Worm (Caenorhabditis elegans) whole organism, L1 larva: Measurements from ENCODE around the gene F46C5.9.

Experiments used
- C04F5.9 ChIP-seq: sonication (generic microtip); optimal IDR thresholded peaks from 2 replicates; lab custom pipeline; 2016; ENCODE audit warnings: missing genetic modification characterization, missing compliant biosample characterization
- F16B12.6 ChIP-seq: fragments of 150-350 bp; optimal IDR thresholded peaks from 2 replicates; lab custom pipeline; 2014; ENCODE audit warnings: missing biosample characterization, missing genetic modification characterization
- Y116A8C.19 ChIP-seq: sonication (generic microtip); optimal IDR thresholded peaks from 2 replicates; lab custom pipeline; 2016; ENCODE audit warnings: missing compliant biosample characterization, missing genetic modification characterization, borderline replicate concordance
- aha-1 ChIP-seq: fragments of 150-350 bp; optimal IDR thresholded peaks from 2 replicates; lab custom pipeline; 2014; ENCODE audit warnings: missing biosample characterization, missing genetic modification characterization
- alr-1 ChIP-seq: fragments of 200-800 bp; sonication (Bioruptor generic); optimal IDR thresholded peaks from 2 replicates; lab custom pipeline; 2018; ENCODE audit warnings: borderline replicate concordance, mild to moderate bottlenecking, missing genetic modification characterization, missing compliant biosample characterization
- aly-2 ChIP-seq: fragments of 150-350 bp; optimal IDR thresholded peaks from 2 replicates; lab custom pipeline; 2014; ENCODE audit warnings: missing biosample characterization, missing genetic modification characterization
- blmp-1 ChIP-seq: fragments of 150-350 bp; optimal IDR thresholded peaks from 2 replicates; lab custom pipeline; 2014; ENCODE audit warnings: missing biosample characterization, missing genetic modification characterization
- ceh-8 ChIP-seq: fragments of 200-800 bp; sonication (Bioruptor generic); optimal IDR thresholded peaks from 2 replicates; lab custom pipeline; 2018; ENCODE audit warnings: mild to moderate bottlenecking, missing genetic modification characterization, moderate library complexity, missing compliant biosample characterization
- ceh-82 ChIP-seq, 3 experiments: fragments of 150-350 bp in 1 of 3; sonication (generic microtip) in 2 of 3; optimal IDR thresholded peaks; 2 replicates each; lab custom pipeline; 2014 to 2017; ENCODE audit warnings: missing biosample characterization in 3 of 3, missing genetic modification characterization in 3 of 3
- ceh-88 ChIP-seq: fragments of 200-800 bp; sonication (Bioruptor generic); IDR thresholded peaks from 2 replicates; pipeline ENCODE4 v1.3.6; 2022; ENCODE audit warnings: missing genetic modification characterization, missing compliant biosample characterization
- ces-1 ChIP-seq: fragments of 150-350 bp; optimal IDR thresholded peaks from 2 replicates; lab custom pipeline; 2014; ENCODE audit warnings: missing biosample characterization, missing genetic modification reagents, missing genetic modification characterization
- dsc-1 ChIP-seq: sonication (generic microtip); optimal IDR thresholded peaks from 2 replicates; lab custom pipeline; 2016; ENCODE audit warnings: mild to moderate bottlenecking, missing genetic modification characterization, missing compliant biosample characterization
- efl-1 ChIP-seq, 4 experiments: fragments of 150-350 bp; optimal IDR thresholded peaks in 3 of 4; peaks in 1 of 4; 1 replicate in 1 of 4; 2 replicates in 3 of 4; lab custom pipeline; 2014; ENCODE audit warnings: missing biosample characterization in 2 of 4, missing genetic modification characterization in 2 of 4, missing genetic modification reagents in 2 of 4
- elt-2 ChIP-seq: sonication (generic microtip); optimal IDR thresholded peaks from 2 replicates; lab custom pipeline; 2016; ENCODE audit warnings: missing genetic modification characterization, mild to moderate bottlenecking, inconsistent platforms, missing compliant biosample characterization, missing genetic modification reagents
- elt-3 ChIP-seq, 6 experiments: fragments of 150-350 bp in 1 of 6; sonication (generic microtip); optimal IDR thresholded peaks; 2 replicates each; lab custom pipeline; 2017 to 2018; ENCODE audit warnings: missing biosample characterization in 6 of 6, missing genetic modification characterization in 6 of 6, inconsistent platforms in 1 of 6
- ets-5 ChIP-seq: fragments of 200-800 bp; sonication (Bioruptor generic); IDR thresholded peaks from 2 replicates; pipeline ENCODE4 v1.3.6; 2022; ENCODE audit warnings: missing genetic modification characterization, missing compliant biosample characterization
- fkh-4 ChIP-seq: sonication (generic microtip); optimal IDR thresholded peaks from 2 replicates; lab custom pipeline; 2016; ENCODE audit warnings: missing compliant biosample characterization, missing genetic modification characterization, borderline replicate concordance
- grh-1 ChIP-seq: fragments of 200-800 bp; sonication (Bioruptor generic); IDR thresholded peaks from 2 replicates; pipeline ENCODE4 v1.3.6; 2022; ENCODE audit warnings: missing genetic modification reagents, missing genetic modification characterization, missing compliant biosample characterization
- hlh-17 ChIP-seq: fragments of 200-800 bp; sonication (Bioruptor generic); optimal IDR thresholded peaks from 2 replicates; lab custom pipeline; 2018; ENCODE audit warnings: missing genetic modification characterization, mild to moderate bottlenecking, missing compliant biosample characterization, moderate library complexity, borderline replicate concordance
- hlh-4 ChIP-seq: sonication (generic microtip); optimal IDR thresholded peaks from 2 replicates; lab custom pipeline; 2016; ENCODE audit warnings: mild to moderate bottlenecking, missing genetic modification characterization, missing compliant biosample characterization
- irx-1 ChIP-seq: sonication (generic microtip); optimal IDR thresholded peaks from 2 replicates; lab custom pipeline; 2016; ENCODE audit warnings: missing genetic modification characterization, missing compliant biosample characterization
- lin-14 ChIP-seq: fragments of 200-800 bp; sonication (Bioruptor generic); optimal IDR thresholded peaks from 2 replicates; lab custom pipeline; 2018; ENCODE audit warnings: mild to moderate bottlenecking, missing genetic modification characterization, moderate library complexity, missing compliant biosample characterization
- lin-35 ChIP-seq, 2 experiments: fragments of 150-350 bp; optimal IDR thresholded peaks; 2 replicates each; lab custom pipeline; 2014; ENCODE audit warnings: missing biosample characterization in 2 of 2, missing genetic modification characterization in 2 of 2, missing genetic modification reagents in 2 of 2
- lin-39 ChIP-seq: fragments of 150-350 bp; optimal IDR thresholded peaks from 2 replicates; lab custom pipeline; 2014; ENCODE audit warnings: missing biosample characterization, missing genetic modification reagents, missing genetic modification characterization
- lir-3 ChIP-seq: sonication (generic microtip); optimal IDR thresholded peaks from 2 replicates; lab custom pipeline; 2016; ENCODE audit warnings: mild to moderate bottlenecking, missing genetic modification characterization, moderate library complexity, missing compliant biosample characterization; ENCODE audit not compliant: poor library complexity
- mdl-1 ChIP-seq, 2 experiments: fragments of 150-350 bp; optimal IDR thresholded peaks; 2 replicates each; lab custom pipeline; 2014 to 2017; ENCODE audit warnings: missing biosample characterization in 2 of 2, missing genetic modification characterization in 2 of 2, inconsistent platforms in 1 of 2
- mef-2 ChIP-seq: fragments of 150-350 bp; optimal IDR thresholded peaks from 2 replicates; lab custom pipeline; 2014; ENCODE audit warnings: missing biosample characterization, missing genetic modification characterization
- nhr-11 ChIP-seq: fragments of 150-350 bp; optimal IDR thresholded peaks from 2 replicates; lab custom pipeline; 2014; ENCODE audit warnings: missing biosample characterization, missing genetic modification characterization
- nhr-12 ChIP-seq: sonication (generic microtip); optimal IDR thresholded peaks from 2 replicates; lab custom pipeline; 2017; ENCODE audit warnings: missing biosample characterization, missing genetic modification characterization
- nhr-19 ChIP-seq: fragments of 200-800 bp; sonication (Bioruptor generic); conservative IDR thresholded peaks from 2 replicates; pipeline ENCODE4 v1.3.6; 2022; ENCODE audit warnings: missing genetic modification characterization, missing compliant biosample characterization
- nhr-47 ChIP-seq: sonication (generic microtip); optimal IDR thresholded peaks from 2 replicates; lab custom pipeline; 2016; ENCODE audit warnings: mild to moderate bottlenecking, missing genetic modification characterization, moderate library complexity, missing compliant biosample characterization
- nhr-76 ChIP-seq: sonication (generic microtip); optimal IDR thresholded peaks from 2 replicates; lab custom pipeline; 2017; ENCODE audit warnings: missing biosample characterization, missing genetic modification characterization
- nhr-77 ChIP-seq: fragments of 150-350 bp; optimal IDR thresholded peaks from 2 replicates; lab custom pipeline; 2014; ENCODE audit warnings: missing biosample characterization, missing genetic modification characterization
- nhr-84 ChIP-seq: sonication (generic microtip); optimal IDR thresholded peaks from 2 replicates; lab custom pipeline; 2017; ENCODE audit warnings: missing biosample characterization, missing genetic modification characterization
- nhr-85 ChIP-seq: sonication (generic microtip); peaks from one replicate; lab custom pipeline; 2016; ENCODE audit warnings: missing genetic modification characterization, inconsistent platforms, missing compliant biosample characterization
- nhr-90 ChIP-seq: sonication (generic microtip); optimal IDR thresholded peaks from 2 replicates; lab custom pipeline; 2016; ENCODE audit warnings: mild to moderate bottlenecking, missing genetic modification characterization, missing compliant biosample characterization; ENCODE audit not compliant: poor library complexity
- pag-3 ChIP-seq: sonication (generic microtip); optimal IDR thresholded peaks from 2 replicates; lab custom pipeline; 2017; ENCODE audit warnings: missing genetic modification characterization, mild to moderate bottlenecking, missing compliant biosample characterization, antibody characterized with exemption, borderline replicate concordance; ENCODE audit not compliant: insufficient read depth
- pax-3 ChIP-seq: fragments of 200-800 bp; sonication (Bioruptor generic); optimal IDR thresholded peaks from 2 replicates; lab custom pipeline; 2018; ENCODE audit warnings: mild to moderate bottlenecking, missing genetic modification characterization, moderate library complexity, missing compliant biosample characterization
- pqm-1 ChIP-seq: sonication (generic microtip); optimal IDR thresholded peaks from 3 replicates; lab custom pipeline; 2017; ENCODE audit warnings: missing biosample characterization, missing genetic modification characterization
- rnt-1 ChIP-seq: sonication (generic microtip); optimal IDR thresholded peaks from 2 replicates; lab custom pipeline; 2016; ENCODE audit warnings: mild to moderate bottlenecking, missing genetic modification characterization, moderate library complexity, missing compliant biosample characterization
- skn-1 ChIP-seq: fragments of 150-350 bp; optimal IDR thresholded peaks from 2 replicates; lab custom pipeline; 2014; ENCODE audit warnings: missing biosample characterization, missing genetic modification characterization
- snu-23 ChIP-seq: sonication (generic microtip); optimal IDR thresholded peaks from 2 replicates; lab custom pipeline; 2016; ENCODE audit warnings: missing genetic modification characterization, missing compliant biosample characterization
- sox-4 ChIP-seq: sonication (generic microtip); optimal IDR thresholded peaks from 2 replicates; lab custom pipeline; 2016; ENCODE audit warnings: missing genetic modification characterization, missing compliant biosample characterization
- sptf-1 ChIP-seq: fragments of 150-350 bp; optimal IDR thresholded peaks from 2 replicates; lab custom pipeline; 2014; ENCODE audit warnings: missing biosample characterization, missing genetic modification characterization
- sup-37 ChIP-seq: fragments of 200-800 bp; sonication (Bioruptor generic); optimal IDR thresholded peaks from 2 replicates; lab custom pipeline; 2018; ENCODE audit warnings: mild to moderate bottlenecking, missing genetic modification characterization, missing compliant biosample characterization
- swsn-7 ChIP-seq: sonication (generic microtip); optimal IDR thresholded peaks from 2 replicates; lab custom pipeline; 2016; ENCODE audit warnings: missing genetic modification characterization, missing compliant biosample characterization
- tbx-2 ChIP-seq: sonication (generic microtip); optimal IDR thresholded peaks from 2 replicates; lab custom pipeline; 2016; ENCODE audit warnings: missing genetic modification characterization, missing compliant biosample characterization
- tlp-1 ChIP-seq: fragments of 150-350 bp; optimal IDR thresholded peaks from 2 replicates; lab custom pipeline; 2014; ENCODE audit warnings: missing biosample characterization, missing genetic modification characterization
- unc-130 ChIP-seq: fragments of 150-350 bp; optimal IDR thresholded peaks from 2 replicates; lab custom pipeline; 2017; ENCODE audit warnings: missing biosample characterization, missing genetic modification characterization, inconsistent platforms
- unc-30 ChIP-seq: sonication (generic microtip); optimal IDR thresholded peaks from 2 replicates; lab custom pipeline; 2017; ENCODE audit warnings: missing biosample characterization, missing genetic modification characterization
- unc-62 ChIP-seq: fragments of 150-350 bp; optimal IDR thresholded peaks from 2 replicates; lab custom pipeline; 2014; ENCODE audit warnings: missing biosample characterization, missing genetic modification reagents, missing genetic modification characterization
- xbp-1 ChIP-seq: sonication (generic microtip); optimal IDR thresholded peaks from 2 replicates; lab custom pipeline; 2016; ENCODE audit warnings: missing genetic modification characterization, missing compliant biosample characterization
- ztf-11 ChIP-seq, 2 experiments: sonication (generic microtip); optimal IDR thresholded peaks; 2 replicates each; lab custom pipeline; 2016 to 2017; ENCODE audit warnings: missing genetic modification characterization in 2 of 2, missing biosample characterization in 1 of 2, missing compliant biosample characterization in 1 of 2

The F46C5.9 gene

DNA sequence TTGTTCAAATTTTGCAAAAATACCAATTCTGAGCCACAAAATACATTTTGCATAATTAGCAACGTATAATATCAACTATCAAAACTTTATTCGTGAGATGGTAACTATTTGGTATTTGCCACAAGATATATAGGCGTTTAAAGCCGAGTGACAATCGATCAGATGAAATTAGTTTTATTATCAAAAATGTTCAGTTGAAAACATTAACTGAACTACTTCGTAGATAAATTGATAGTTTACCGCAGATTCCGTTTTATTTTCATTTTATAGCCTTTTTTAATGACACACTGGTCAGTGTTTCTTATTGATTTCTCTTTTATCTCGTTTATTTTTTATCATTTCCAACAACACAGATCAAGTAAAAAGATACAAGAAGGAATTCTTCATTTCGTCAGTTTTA lies 6.7 kb upstream of the F46C5.9 start:
- TF ChIP-seq ces-1 (GFP tag; lab: Kevin White, UChicago) = no peak
- TF ChIP-seq elt-3 (tag; optimal IDR thresholded peaks at IDR 0.05; lab: Kevin White, UChicago) = peak in 2 of 6 experiments; percentile 39 to 66
- TF ChIP-seq hlh-4 (tag; lab: Kevin White, UChicago) = no peak
- TF ChIP-seq rnt-1 (tag; lab: Kevin White, UChicago) = no peak
- no peak for TF ChIP-seq swsn-7 (tag; lab: Kevin White, UChicago)
- no peak for TF ChIP-seq Y116A8C.19
- no peak for TF ChIP-seq nhr-11 (tag; lab: Kevin White, UChicago)
- peak; percentile 74 for TF ChIP-seq nhr-85 (tag; lab: Kevin White, UChicago)
- TF ChIP-seq ceh-8 (GFP tag; lab: Kevin White, UChicago) = no peak
- TF ChIP-seq sptf-1 (tag; lab: Kevin White, UChicago) = no peak
- no peak for TF ChIP-seq grh-1 (GFP tag; lab: Robert Waterston, UW)
- peak; percentile 32 for TF ChIP-seq blmp-1 (tag; lab: Kevin White, UChicago)
- TF ChIP-seq aha-1 = no peak
- TF ChIP-seq nhr-47 (tag; lab: Kevin White, UChicago) = peak; percentile 36
- no peak for TF ChIP-seq pag-3
- TF ChIP-seq C04F5.9 (tag; lab: Kevin White, UChicago) = no peak
- no peak for TF ChIP-seq nhr-76 (tag; lab: Kevin White, UChicago)
- no peak for TF ChIP-seq fkh-4 (tag; lab: Kevin White, UChicago)
- no peak for TF ChIP-seq F16B12.6 (tag; lab: Kevin White, UChicago)
- TF ChIP-seq lin-39 = no peak
- TF ChIP-seq mdl-1 (tag; optimal IDR thresholded peaks at IDR 0.05; lab: Kevin White, UChicago) = no peak
- TF ChIP-seq tbx-2 (tag; lab: Kevin White, UChicago) = no peak
- no peak for TF ChIP-seq dsc-1 (tag; lab: Kevin White, UChicago)
- TF ChIP-seq hlh-17 = no peak
- TF ChIP-seq lir-3 (tag; lab: Kevin White, UChicago) = peak; percentile 14
- TF ChIP-seq irx-1 (tag; lab: Kevin White, UChicago) = no peak
- no peak for TF ChIP-seq ceh-82 (tag; optimal IDR thresholded peaks at IDR 0.05; lab: Kevin White, UChicago)
- TF ChIP-seq unc-30 (tag; lab: Kevin White, UChicago) = no peak
- TF ChIP-seq ceh-88 (GFP tag; lab: Robert Waterston, UW) = no peak
- no peak for TF ChIP-seq elt-2 (tag; lab: Kevin White, UChicago)
- peak; percentile 63 for TF ChIP-seq snu-23 (GFP tag; lab: Kevin White, UChicago)
- TF ChIP-seq sox-4 = no peak
- TF ChIP-seq unc-130 (tag; lab: Kevin White, UChicago) = no peak
- TF ChIP-seq lin-35 (GFP tag; optimal IDR thresholded peaks at IDR 0.05; lab: Kevin White, UChicago) = peak in 1 of 2 experiments; percentile 32
- TF ChIP-seq aly-2 = no peak
- TF ChIP-seq lin-14 (GFP tag; lab: Kevin White, UChicago) = peak; percentile 25
- no peak for TF ChIP-seq sup-37 (GFP tag; lab: Kevin White, UChicago)
- TF ChIP-seq xbp-1 = no peak
- TF ChIP-seq mef-2 (tag; lab: Kevin White, UChicago) = no peak
- TF ChIP-seq nhr-77 (tag; lab: Kevin White, UChicago) = no peak
- no peak for TF ChIP-seq nhr-12 (tag; lab: Kevin White, UChicago)
- TF ChIP-seq nhr-84 = no peak
- no peak for TF ChIP-seq ztf-11 (tag; optimal IDR thresholded peaks at IDR 0.05; lab: Kevin White, UChicago)
- no peak for TF ChIP-seq efl-1 (optimal IDR thresholded peaks at IDR 0.05; lab: Kevin White, UChicago)
- TF ChIP-seq efl-1 (GFP tag; optimal IDR thresholded peaks at IDR 0.05 in 1 of 2; lab: Kevin White, UChicago) = peak in 1 of 2 experiments; percentile 49
- no peak for TF ChIP-seq alr-1
- TF ChIP-seq skn-1 (tag; lab: Kevin White, UChicago) = no peak
- no peak for TF ChIP-seq pqm-1 (tag; lab: Kevin White, UChicago)
- TF ChIP-seq nhr-90 (tag; lab: Kevin White, UChicago) = peak; percentile 51
- no peak for TF ChIP-seq pax-3 (tag; lab: Kevin White, UChicago)
- no peak for TF ChIP-seq unc-62 (GFP tag; lab: Kevin White, UChicago)
- no peak for TF ChIP-seq tlp-1 (tag; lab: Kevin White, UChicago)
- TF ChIP-seq nhr-19 (GFP tag; lab: Robert Waterston, UW) = peak; percentile 42
- TF ChIP-seq ets-5 (GFP tag; lab: Robert Waterston, UW) = no peak
